Worm (Caenorhabditis elegans): ENCODE measurements around the gene ins-12.

The ins-12 gene

DNA sequence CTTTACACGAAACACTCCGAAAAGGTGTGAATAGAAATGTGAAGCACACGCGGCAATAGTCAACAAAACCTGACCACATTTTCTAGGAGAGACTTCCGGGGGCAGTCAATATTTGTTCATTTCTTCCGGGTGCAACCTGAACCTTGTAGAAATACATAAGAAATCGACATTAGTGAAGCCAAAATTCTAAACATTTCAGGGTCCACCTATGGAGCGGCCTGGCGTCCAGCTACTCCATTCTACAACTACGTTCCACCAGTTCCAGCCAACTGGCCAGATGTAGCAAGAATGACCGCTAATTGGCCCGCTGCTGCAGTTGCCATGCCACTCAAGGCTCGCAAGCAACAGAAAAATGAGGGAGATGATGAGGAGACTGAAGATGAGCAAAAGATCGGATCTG, 24.8 kb downstream of the ins-12 start:
- TF ChIP-seq lsy-2 (tag; optimal IDR thresholded peaks at IDR 0.05) (no peak), sma-3 (GFP tag; optimal IDR thresholded peaks at IDR 0.05) (no peak), elt-3 (tag; optimal IDR thresholded peaks at IDR 0.05) (no peak), mab-5 (tag; optimal IDR thresholded peaks at IDR 0.05) (no peak), unc-55 (GFP tag; optimal IDR thresholded peaks at IDR 0.05) (no peak), sem-4 (tag; optimal IDR thresholded peaks at IDR 0.05) (no peak), nhr-237 (tag; optimal IDR thresholded peaks at IDR 0.05) (no peak), ZK546.5 (tag; optimal IDR thresholded peaks at IDR 0.05) (no peak), gmeb-1 (tag; optimal IDR thresholded peaks at IDR 0.05) (no peak), ztf-1 (GFP tag; conservative IDR thresholded peaks at IDR 0.05) (no peak)

DNA sequence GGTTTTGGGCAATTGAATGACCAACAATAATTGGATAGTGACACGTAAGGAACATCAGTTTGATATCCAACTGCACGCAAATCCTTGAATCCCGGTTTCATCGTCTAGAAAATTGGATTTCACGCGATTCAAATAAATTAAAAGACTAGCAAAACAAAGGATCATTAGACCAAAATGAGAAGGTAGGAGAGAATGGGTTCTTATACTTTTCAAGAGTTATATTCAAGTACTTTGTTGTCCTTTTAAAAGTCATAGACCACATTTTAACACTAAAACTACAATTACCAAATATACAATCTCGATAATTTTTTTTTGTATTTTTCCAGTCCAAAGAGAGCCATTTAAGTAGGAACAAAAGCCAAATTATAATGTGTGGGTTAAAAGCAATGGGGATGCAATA, 27.9 kb downstream of the ins-12 start, which contains the start of gene T25E4.2:
TSS of gene T25E4.2 (minus strand) at position 101 of the 400 bp plus-strand sequence.
- TF ChIP-seq lin-13 (GFP tag; optimal IDR thresholded peaks at IDR 0.05) (no peak), ceh-16 (tag; optimal IDR thresholded peaks at IDR 0.05) (no peak), ceh-82 (tag; optimal IDR thresholded peaks at IDR 0.05) (no peak), sma-9 (GFP tag; optimal IDR thresholded peaks at IDR 0.05) (no peak), sma-9 (tag; optimal IDR thresholded peaks at IDR 0.05) (no peak), F13H6.1 (tag; optimal IDR thresholded peaks at IDR 0.05) (no peak), blmp-1 (tag; optimal IDR thresholded peaks at IDR 0.05; ENCODE audit: insufficient read depth) (no peak), elt-3 (tag; optimal IDR thresholded peaks at IDR 0.05) (no peak), mab-5 (tag; optimal IDR thresholded peaks at IDR 0.05) (no peak), sma-3 (GFP tag; optimal IDR thresholded peaks at IDR 0.05) (no peak), nhr-6 (tag; optimal IDR thresholded peaks at IDR 0.05) (no peak), C34F6.9 (tag; optimal IDR thresholded peaks at IDR 0.05) (no peak), lin-11 (tag; optimal IDR thresholded peaks at IDR 0.05) (no peak), aly-2 (tag; optimal IDR thresholded peaks at IDR 0.05) (no peak), unc-62 (GFP tag; optimal IDR thresholded peaks at IDR 0.05) (no peak), R02D3.7 (tag; optimal IDR thresholded peaks at IDR 0.05) (no peak), nhr-25 (tag; optimal IDR thresholded peaks at IDR 0.05) (no peak)

DNA sequence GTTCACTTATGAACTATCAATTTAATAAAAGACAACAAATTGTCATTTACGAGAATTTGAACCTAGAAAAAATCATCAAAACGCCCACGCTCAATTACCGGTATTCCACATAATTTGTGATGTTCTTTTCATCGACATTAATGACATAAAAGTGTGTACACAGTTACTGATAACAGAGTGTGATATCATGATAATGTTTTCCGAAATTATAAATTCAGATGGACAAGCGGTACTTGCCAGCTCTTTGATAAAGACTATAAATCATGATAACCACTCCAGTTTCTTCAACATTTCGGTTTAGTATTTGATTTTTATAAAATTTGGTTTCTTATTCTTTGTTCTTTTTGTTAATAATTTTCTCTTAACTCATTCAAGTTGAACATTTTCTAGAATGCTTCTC, 31.4 kb downstream of the ins-12 start, which contains the start of gene lys-8:
TSS of gene lys-8 (plus strand) at position 391 of the 400 bp plus-strand sequence.
- no peak for TF ChIP-seq ama-1 (optimal IDR thresholded peaks at IDR 0.05)
- TF ChIP-seq lin-39 (tag; optimal IDR thresholded peaks at IDR 0.05) = no peak
- peak; percentile 58 for TF ChIP-seq skn-1 (tag; optimal IDR thresholded peaks at IDR 0.05)
- TF ChIP-seq nhr-21 (tag; optimal IDR thresholded peaks at IDR 0.05) = no peak
- no peak for TF ChIP-seq nhr-11 (tag; optimal IDR thresholded peaks at IDR 0.05)
- peak; percentile 67 for TF ChIP-seq crh-2 (tag; optimal IDR thresholded peaks at IDR 0.05)
- TF ChIP-seq nhr-237 (tag; optimal IDR thresholded peaks at IDR 0.05) = no peak
- TF ChIP-seq sem-4 (tag; optimal IDR thresholded peaks at IDR 0.05) = no peak
- peak; percentile 32 for TF ChIP-seq gmeb-1 (tag; optimal IDR thresholded peaks at IDR 0.05)
- no peak for TF ChIP-seq ZK546.5 (tag; optimal IDR thresholded peaks at IDR 0.05)
- TF ChIP-seq ztf-4 (tag; optimal IDR thresholded peaks at IDR 0.05) = no peak
- TF ChIP-seq F13H6.1 (tag; optimal IDR thresholded peaks at IDR 0.05) = peak; percentile 52
- no peak for TF ChIP-seq ceh-16 (tag; optimal IDR thresholded peaks at IDR 0.05)
- TF ChIP-seq nhr-77 (tag; optimal IDR thresholded peaks at IDR 0.05) = no peak
- no peak for TF ChIP-seq sma-3 (GFP tag; optimal IDR thresholded peaks at IDR 0.05)
- TF ChIP-seq fos-1 (tag; optimal IDR thresholded peaks at IDR 0.05) = peak; percentile 97
- no peak for TF ChIP-seq R02D3.7 (tag; optimal IDR thresholded peaks at IDR 0.05)
- peak; percentile 78 for TF ChIP-seq sma-9 (GFP tag; optimal IDR thresholded peaks at IDR 0.05)
- no peak for TF ChIP-seq sma-9 (tag; optimal IDR thresholded peaks at IDR 0.05)
- TF ChIP-seq ztf-1 (GFP tag; conservative IDR thresholded peaks at IDR 0.05) = no peak

DNA sequence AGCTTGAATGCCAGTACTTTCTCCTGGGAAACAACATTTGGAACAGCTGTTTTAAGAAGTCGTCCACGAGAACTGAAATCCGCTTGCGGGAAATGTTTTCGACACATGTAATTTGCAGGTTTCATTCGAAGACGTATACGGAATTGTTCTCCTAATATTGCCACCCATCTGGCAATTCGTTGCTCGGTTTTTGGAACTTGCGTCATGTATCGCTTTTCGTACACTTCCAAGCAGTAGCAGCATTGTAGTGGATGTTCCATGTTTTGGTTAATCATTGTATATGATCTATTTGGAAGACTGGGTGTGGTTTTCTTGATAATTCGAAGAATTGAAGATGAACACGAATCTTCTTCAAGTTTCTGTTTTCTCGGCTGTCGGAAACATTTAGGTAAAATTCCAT, 33.4 kb downstream of the ins-12 start:
- no peak for TF ChIP-seq elt-3 (tag; optimal IDR thresholded peaks at IDR 0.05)
- TF ChIP-seq C34F6.9 (tag; optimal IDR thresholded peaks at IDR 0.05) = no peak
- no peak for TF ChIP-seq nhr-6 (tag; optimal IDR thresholded peaks at IDR 0.05)
- no peak for TF ChIP-seq lin-11 (tag; optimal IDR thresholded peaks at IDR 0.05)
- TF ChIP-seq sma-9 (GFP tag; optimal IDR thresholded peaks at IDR 0.05) = no peak
- TF ChIP-seq sma-9 (tag; optimal IDR thresholded peaks at IDR 0.05) = no peak
- no peak for TF ChIP-seq nhr-129 (tag; optimal IDR thresholded peaks at IDR 0.05)
- no peak for TF ChIP-seq nhr-12 (tag; optimal IDR thresholded peaks at IDR 0.05)
- TF ChIP-seq ZK546.5 (tag; optimal IDR thresholded peaks at IDR 0.05) = no peak
- TF ChIP-seq mdl-1 (tag; optimal IDR thresholded peaks at IDR 0.05) = no peak

Data from whole organism, L2 larva.